Worm (Caenorhabditis elegans) whole organism, early embryonic: Measurements from ENCODE around the gene bus-4.

Experiments used
- B0310.2 ChIP-seq: sonication (generic microtip); optimal IDR thresholded peaks from 2 replicates; lab custom pipeline; 2016; ENCODE audit warnings: mild to moderate bottlenecking, missing genetic modification characterization, missing compliant biosample characterization
- F13C5.2 ChIP-seq: sonication (generic microtip); optimal IDR thresholded peaks from 2 replicates; lab custom pipeline; 2017; ENCODE audit warnings: mild to moderate bottlenecking, missing genetic modification characterization, inconsistent platforms, missing compliant biosample characterization
- aly-1 ChIP-seq: sonication (generic microtip); optimal IDR thresholded peaks from 2 replicates; lab custom pipeline; 2016; ENCODE audit warnings: missing genetic modification characterization, missing compliant biosample characterization
- ama-1 ChIP-seq: fragments of 150-350 bp; optimal IDR thresholded peaks from 2 replicates; lab custom pipeline; 2014
- ceh-13 ChIP-seq: fragments of 200-800 bp; sonication (Bioruptor generic); optimal IDR thresholded peaks from 2 replicates; lab custom pipeline; 2018; ENCODE audit warnings: mild to moderate bottlenecking, missing genetic modification characterization, missing compliant biosample characterization
- ceh-36 ChIP-seq: sonication (generic microtip); optimal IDR thresholded peaks from 2 replicates; lab custom pipeline; 2016; ENCODE audit warnings: missing genetic modification characterization, inconsistent platforms, missing compliant biosample characterization
- ets-7 ChIP-seq: sonication (generic microtip); optimal IDR thresholded peaks from 2 replicates; lab custom pipeline; 2016; ENCODE audit warnings: missing genotype, missing genetic modification characterization, missing compliant biosample characterization
- flt-1 ChIP-seq: fragments of 200-800 bp; sonication (Bioruptor generic); IDR thresholded peaks from 2 replicates; pipeline ENCODE4 v1.3.6; 2022; ENCODE audit warnings: missing genetic modification characterization, missing compliant biosample characterization
- hmbx-1 ChIP-seq: sonication (generic microtip); optimal IDR thresholded peaks from 2 replicates; lab custom pipeline; 2016; ENCODE audit warnings: mild to moderate bottlenecking, missing genetic modification characterization, missing compliant biosample characterization
- hmg-4 ChIP-seq: fragments of 200-800 bp; sonication (Bioruptor generic); optimal IDR thresholded peaks from 2 replicates; lab custom pipeline; 2018; ENCODE audit warnings: mild to moderate bottlenecking, missing genetic modification characterization, missing compliant biosample characterization
- hnd-1 ChIP-seq: sonication (generic microtip); optimal IDR thresholded peaks from 2 replicates; lab custom pipeline; 2016; ENCODE audit warnings: missing genetic modification characterization, missing compliant biosample characterization
- pes-1 ChIP-seq: fragments of 200-800 bp; sonication (Bioruptor generic); IDR thresholded peaks from 2 replicates; pipeline ENCODE4 v1.3.6; 2022; ENCODE audit warnings: missing genetic modification reagents, missing genetic modification characterization, missing compliant biosample characterization
- scrt-1 ChIP-seq: fragments of 200-800 bp; sonication (Bioruptor generic); IDR thresholded peaks from 2 replicates; pipeline ENCODE4 v1.3.6; 2022; ENCODE audit warnings: missing genetic modification characterization, missing compliant biosample characterization
- sea-1 ChIP-seq: fragments of 200-800 bp; sonication (Bioruptor generic); conservative IDR thresholded peaks from 2 replicates; pipeline ENCODE4 v1.3.6; 2022; ENCODE audit warnings: missing genetic modification characterization, missing compliant biosample characterization
- tbx-11 ChIP-seq: fragments of 200-800 bp; sonication (Bioruptor generic); IDR thresholded peaks from 2 replicates; pipeline ENCODE4 v1.3.6; 2022; ENCODE audit warnings: missing genetic modification characterization, missing compliant biosample characterization
- tbx-37 ChIP-seq: fragments of 200-800 bp; sonication (Bioruptor generic); conservative IDR thresholded peaks from 2 replicates; pipeline ENCODE4 v1.3.6; 2022; ENCODE audit warnings: missing genetic modification reagents, missing genetic modification characterization, missing compliant biosample characterization
- tra-4 ChIP-seq: sonication (generic microtip); optimal IDR thresholded peaks from 2 replicates; lab custom pipeline; 2017; ENCODE audit warnings: missing genetic modification characterization, missing compliant biosample characterization

The bus-4 gene

DNA sequence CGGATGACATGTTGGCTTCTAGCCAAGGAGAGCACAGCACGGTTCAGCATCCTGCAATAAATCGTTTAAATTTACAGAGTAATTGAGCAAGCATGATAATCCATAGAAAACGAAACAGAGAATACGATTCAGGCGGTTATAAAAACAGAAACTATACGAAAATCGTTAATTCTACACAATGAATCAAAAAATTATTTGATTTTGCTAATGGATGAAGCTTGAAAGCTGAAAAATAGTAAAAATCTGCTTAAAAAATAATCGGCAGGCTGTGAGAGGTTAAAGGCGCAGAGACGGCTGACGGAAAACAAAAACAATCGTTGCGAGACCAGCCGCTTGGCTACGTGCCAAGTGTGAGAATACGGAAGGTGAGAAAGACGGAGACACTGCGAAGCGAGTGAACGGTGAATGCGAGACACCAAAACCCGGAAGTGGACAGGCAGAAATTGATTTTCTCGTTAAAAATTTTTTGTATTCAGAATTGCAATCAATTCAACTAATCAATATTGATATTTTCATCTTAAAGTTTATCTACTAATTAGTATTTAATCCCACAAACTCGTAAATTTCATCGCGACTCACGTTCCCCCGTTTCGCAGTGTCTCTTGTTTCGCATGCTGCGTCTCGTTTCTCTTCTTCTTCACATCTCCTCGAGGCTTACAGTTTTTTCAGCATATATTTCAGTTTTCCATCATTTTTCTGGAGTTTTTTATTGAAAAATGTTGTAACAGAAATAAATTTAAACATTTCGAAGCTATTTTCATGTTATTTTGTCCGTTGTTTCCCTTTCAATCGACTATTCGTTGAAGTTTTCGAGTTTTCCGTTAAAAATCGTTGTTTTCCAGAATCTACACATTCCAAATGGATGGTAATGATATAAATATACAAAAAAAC is 27.7 kb upstream of the bus-4 start, which contains the start of the genes F29B9.11 and jmjd-1.2:
F29B9.11 (minus strand) TSS at position 51 of the 891 bp plus-strand sequence.
jmjd-1.2 (plus strand) TSS at position 841 of the 891 bp plus-strand sequence.
- TF ChIP-seq pes-1 (GFP tag; lab: Robert Waterston, UW) = peak; percentile 63
- TF ChIP-seq scrt-1 = no peak
- peak; percentile 46 for TF ChIP-seq hmbx-1 (tag; lab: Kevin White, UChicago)
- no peak for TF ChIP-seq hnd-1 (tag; lab: Kevin White, UChicago)
- peak; percentile 77 for TF ChIP-seq F13C5.2 (tag; lab: Kevin White, UChicago)
- TF ChIP-seq ceh-36 = no peak
- TF ChIP-seq tra-4 (tag; lab: Kevin White, UChicago) = peak; percentile 56
- TF ChIP-seq ceh-13 (GFP tag; lab: Kevin White, UChicago) = peak; percentile 34
- TF ChIP-seq tbx-37 (GFP tag; lab: Robert Waterston, UW) = 0 out of 2 replicates have a peak, but pooled peaks have one; percentile 48
- TF ChIP-seq ets-7 = peak; percentile 70
- peak; percentile 56 for TF ChIP-seq B0310.2 (tag; lab: Kevin White, UChicago)
- TF ChIP-seq aly-1 (tag; lab: Kevin White, UChicago) = peak; percentile 21
- TF ChIP-seq hmg-4 (GFP tag; lab: Kevin White, UChicago) = peak; percentile 61
- no peak for TF ChIP-seq tbx-11 (GFP tag; lab: Robert Waterston, UW)
- TF ChIP-seq ama-1 = no peak
- TF ChIP-seq sea-1 (GFP tag; lab: Robert Waterston, UW) = peak; percentile 58; the same call in 1 of the 2 replicates
- no peak for TF ChIP-seq flt-1 (GFP tag; lab: Robert Waterston, UW)

DNA sequence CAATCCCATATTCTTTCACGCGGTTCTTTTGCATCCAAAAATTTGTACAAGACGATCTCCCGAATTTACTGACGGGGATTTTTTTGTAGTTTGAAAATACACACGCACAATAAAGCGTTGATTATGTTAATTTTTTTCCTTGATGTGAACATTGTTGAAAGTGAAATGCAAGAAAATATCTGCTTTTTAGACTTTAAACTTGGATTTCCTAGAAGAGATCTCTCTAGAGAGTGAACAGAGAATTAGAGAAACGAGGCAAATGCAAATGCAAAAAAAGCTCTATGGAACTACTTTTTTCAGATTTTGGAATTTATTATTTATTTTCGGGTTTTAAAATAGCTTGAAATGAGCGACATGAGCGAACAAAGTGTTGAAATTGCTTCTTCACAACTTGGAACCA is 23.0 kb upstream of the bus-4 start, which contains the start of gene F29B9.1:
F29B9.1 (plus strand) TSS at position 301 of the 400 bp plus-strand sequence.
- TF ChIP-seq tbx-11 (GFP tag; lab: Robert Waterston, UW) (no peak), aly-1 (tag; lab: Kevin White, UChicago) (no peak), pes-1 (GFP tag; lab: Robert Waterston, UW) (no peak), ceh-36 (no peak), sea-1 (GFP tag; lab: Robert Waterston, UW) (no peak), ama-1 (no peak), ceh-13 (GFP tag; lab: Kevin White, UChicago) (no peak), hmbx-1 (tag; lab: Kevin White, UChicago) (no peak), hnd-1 (tag; lab: Kevin White, UChicago) (no peak), F13C5.2 (tag; lab: Kevin White, UChicago) (no peak), flt-1 (GFP tag; lab: Robert Waterston, UW) (no peak)

- TF ChIP-seq F13C5.2 (tag; lab: Kevin White, UChicago) = no peak
- TF ChIP-seq hmbx-1 (tag; lab: Kevin White, UChicago) = no peak
- no peak for TF ChIP-seq scrt-1
- no peak for TF ChIP-seq ceh-36
- TF ChIP-seq hnd-1 (tag; lab: Kevin White, UChicago) = no peak
Measured at ce11 chrIV:4667383-4667782, 20.7 kb upstream of the bus-4 start.

- TF ChIP-seq tra-4 (tag; lab: Kevin White, UChicago) (no peak), aly-1 (tag; lab: Kevin White, UChicago) (no peak), ets-7 (no peak), flt-1 (GFP tag; lab: Robert Waterston, UW) (no peak), hnd-1 (tag; lab: Kevin White, UChicago) (no peak), ceh-13 (GFP tag; lab: Kevin White, UChicago) (no peak), tbx-37 (GFP tag; lab: Robert Waterston, UW) (no peak), scrt-1 (no peak), tbx-11 (GFP tag; lab: Robert Waterston, UW) (no peak), sea-1 (GFP tag; lab: Robert Waterston, UW) (no peak), hmbx-1 (tag; lab: Kevin White, UChicago) (no peak), B0310.2 (tag; lab: Kevin White, UChicago) (no peak), ceh-36 (no peak), pes-1 (GFP tag; lab: Robert Waterston, UW) (no peak), hmg-4 (GFP tag; lab: Kevin White, UChicago) (no peak), F13C5.2 (tag; lab: Kevin White, UChicago) (no peak), ama-1 (no peak)
Measured at ce11 chrIV:4667835-4668234, 20.2 kb upstream of the bus-4 start.

DNA sequence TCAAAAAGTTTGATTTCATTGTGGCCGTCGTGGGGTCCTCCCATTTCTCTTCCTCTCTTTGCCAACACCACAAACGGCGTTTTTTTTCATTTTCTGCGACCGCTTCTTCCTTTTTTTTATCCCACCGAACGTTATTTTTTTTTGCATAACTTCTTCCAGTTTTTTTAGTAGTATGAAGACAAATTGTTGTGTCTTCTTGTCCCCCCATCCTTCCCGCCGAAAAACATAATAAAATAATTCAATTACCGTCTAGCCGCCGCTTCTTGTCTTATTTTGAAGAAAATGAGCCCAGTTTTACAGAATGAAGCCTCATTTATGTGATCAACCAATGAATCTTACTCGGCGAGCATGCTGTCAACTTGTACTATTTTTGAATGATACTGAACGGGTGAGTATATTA is 18.8 kb upstream of the bus-4 start, which contains the start of gene F29B9.12:
F29B9.12 (plus strand) TSS at position 301 of the 400 bp plus-strand sequence.
- TF ChIP-seq F13C5.2 (tag; lab: Kevin White, UChicago) = no peak
- TF ChIP-seq hmbx-1 (tag; lab: Kevin White, UChicago) = no peak
- no peak for TF ChIP-seq pes-1 (GFP tag; lab: Robert Waterston, UW)
- TF ChIP-seq hnd-1 (tag; lab: Kevin White, UChicago) = no peak

- TF ChIP-seq ama-1 = no peak
- TF ChIP-seq aly-1 (tag; lab: Kevin White, UChicago) = no peak
- no peak for TF ChIP-seq hnd-1 (tag; lab: Kevin White, UChicago)
- no peak for TF ChIP-seq tbx-37 (GFP tag; lab: Robert Waterston, UW)
- TF ChIP-seq tbx-11 (GFP tag; lab: Robert Waterston, UW) = no peak
- TF ChIP-seq ceh-36 = no peak
- TF ChIP-seq tra-4 (tag; lab: Kevin White, UChicago) = no peak
- no peak for TF ChIP-seq hmg-4 (GFP tag; lab: Kevin White, UChicago)
- no peak for TF ChIP-seq hmbx-1 (tag; lab: Kevin White, UChicago)
- TF ChIP-seq scrt-1 = no peak
- TF ChIP-seq B0310.2 (tag; lab: Kevin White, UChicago) = no peak
- TF ChIP-seq F13C5.2 (tag; lab: Kevin White, UChicago) = no peak
- TF ChIP-seq pes-1 (GFP tag; lab: Robert Waterston, UW) = no peak
- TF ChIP-seq ets-7 = no peak
- no peak for TF ChIP-seq sea-1 (GFP tag; lab: Robert Waterston, UW)
Measured at ce11 chrIV:4673332-4673731, 14.7 kb upstream of the bus-4 start.
